Fruit fly (Drosophila melanogaster) whole organism, wandering third instar larva: ENCODE measurements around the gene CG34325.

Experiments
- Abd-B ChIP-seq: fragments of >200 bp; optimal IDR thresholded peaks from 2 replicates; lab custom pipeline; 2017; ENCODE audit warnings: missing biosample characterization, missing genetic modification characterization
- CG32264 ChIP-seq: fragments of 200-800 bp; sonication (Bioruptor generic); optimal IDR thresholded peaks from 2 replicates; lab custom pipeline; 2016; ENCODE audit warnings: missing biosample characterization, missing genetic modification characterization
- CG9705 ChIP-seq: fragments of 200-800 bp; sonication (Bioruptor generic); optimal IDR thresholded peaks from 2 replicates; lab custom pipeline; 2018; ENCODE audit warnings: missing biosample characterization, mild to moderate bottlenecking, missing genetic modification characterization
- CrebA ChIP-seq: fragments of 200-800 bp; sonication (Bioruptor generic); optimal IDR thresholded peaks from 2 replicates; lab custom pipeline; 2016; ENCODE audit warnings: missing biosample characterization, mild to moderate bottlenecking, missing genetic modification characterization, borderline replicate concordance
- Dfd ChIP-seq: fragments of >200 bp; optimal IDR thresholded peaks from 2 replicates; lab custom pipeline; 2017; ENCODE audit warnings: missing biosample characterization, missing genetic modification characterization
- Dif ChIP-seq: fragments of 200-275, 200-300 bp; sonication (Bioruptor generic); optimal IDR thresholded peaks from 2 replicates; lab custom pipeline; 2018; ENCODE audit warnings: missing biosample characterization, missing genetic modification characterization; ENCODE audit not compliant: partially characterized antibody
- GATAd ChIP-seq: sonication (Bioruptor generic); optimal IDR thresholded peaks from 2 replicates; lab custom pipeline; 2016; ENCODE audit warnings: missing biosample characterization, missing genetic modification characterization
- HLH106 ChIP-seq: fragments of 200-800 bp; optimal IDR thresholded peaks from 3 replicates; lab custom pipeline; 2019; ENCODE audit warnings: missing biosample characterization, mild to moderate bottlenecking, missing genetic modification characterization, moderate library complexity
- Hnf4 ChIP-seq: fragments of 200-800 bp; sonication (Bioruptor generic); optimal IDR thresholded peaks from 2 replicates; lab custom pipeline; 2016; ENCODE audit warnings: missing biosample characterization, mild to moderate bottlenecking, missing genetic modification characterization
- Hr78 ChIP-seq: fragments of >200 bp; optimal IDR thresholded peaks from 2 replicates; lab custom pipeline; 2017; ENCODE audit warnings: missing biosample characterization, missing genetic modification characterization
- Hr83 ChIP-seq: fragments of 200-300 bp; sonication (Bioruptor generic); optimal IDR thresholded peaks from 2 replicates; lab custom pipeline; 2016; ENCODE audit warnings: missing biosample characterization, mild to moderate bottlenecking, missing genetic modification characterization, moderate library complexity; ENCODE audit not compliant: poor library complexity, severe bottlenecking
- Jra ChIP-seq: sonication (Bioruptor generic); optimal IDR thresholded peaks from 2 replicates; lab custom pipeline; 2016; ENCODE audit warnings: missing biosample characterization, missing genetic modification characterization
- Mio ChIP-seq: sonication (Bioruptor generic); optimal IDR thresholded peaks from 2 replicates; lab custom pipeline; 2016; ENCODE audit warnings: missing biosample characterization, missing genetic modification characterization
- Myc ChIP-seq: fragments of >200 bp; optimal IDR thresholded peaks from 2 replicates; lab custom pipeline; 2017
- N ChIP-seq: fragments of >200 bp; optimal IDR thresholded peaks from 2 replicates; lab custom pipeline; 2018; ENCODE audit warnings: missing biosample characterization, missing external identifiers, missing genetic modification characterization
- OdsH ChIP-seq: fragments of 200-800 bp; sonication (Bioruptor generic); optimal IDR thresholded peaks from 2 replicates; lab custom pipeline; 2016; ENCODE audit warnings: missing biosample characterization, mild to moderate bottlenecking, missing genetic modification characterization
- Rel ChIP-seq, 2 experiments: fragments of 200-800 bp; sonication (Bioruptor generic) in 1 of 2; optimal IDR thresholded peaks; 2 replicates in 1 of 2; 3 replicates in 1 of 2; lab custom pipeline; 2016 to 2019; ENCODE audit warnings: mild to moderate bottlenecking in 2 of 2, missing biosample characterization in 2 of 2, missing genetic modification characterization in 2 of 2, moderate library complexity in 1 of 2
- Sp1 ChIP-seq: fragments of 200-800 bp; sonication (Bioruptor generic); optimal IDR thresholded peaks from 3 replicates; lab custom pipeline; 2019; ENCODE audit warnings: missing biosample characterization, mild to moderate bottlenecking, missing genetic modification characterization, moderate library complexity
- Vsx2 ChIP-seq: fragments of 200-300, 225-300 bp; sonication (Bioruptor generic); optimal IDR thresholded peaks from 2 replicates; lab custom pipeline; 2018; ENCODE audit warnings: missing biosample characterization, missing genetic modification characterization; ENCODE audit not compliant: partially characterized antibody
- br ChIP-seq: fragments of 200-800 bp; sonication (Bioruptor generic); optimal IDR thresholded peaks from 2 replicates; lab custom pipeline; 2016; ENCODE audit warnings: missing biosample characterization, missing genetic modification characterization
- brk ChIP-seq: fragments of 200-800 bp; sonication (Bioruptor generic); optimal IDR thresholded peaks from 2 replicates; lab custom pipeline; 2016; ENCODE audit warnings: missing biosample characterization, mild to moderate bottlenecking, missing genetic modification characterization
- dl ChIP-seq, 2 experiments: fragments of 175-275, 200-275 bp in 1 of 2; fragments of 200-275 bp in 1 of 2; sonication (Bioruptor generic); optimal IDR thresholded peaks; lab custom pipeline; 2018; ENCODE audit warnings: mild to moderate bottlenecking in 2 of 2, missing biosample characterization in 2 of 2, missing genetic modification characterization in 2 of 2, moderate library complexity in 2 of 2; ENCODE audit not compliant: partially characterized antibody in 2 of 2, insufficient read depth in 1 of 2
- dmrt93B ChIP-seq: fragments of 200-800 bp; sonication (Bioruptor generic); optimal IDR thresholded peaks from 2 replicates; lab custom pipeline; 2018; ENCODE audit warnings: missing biosample characterization, mild to moderate bottlenecking, missing genetic modification characterization
- dsf ChIP-seq: sonication (Bioruptor generic); optimal IDR thresholded peaks from 2 replicates; lab custom pipeline; 2016; ENCODE audit warnings: missing biosample characterization, missing genetic modification characterization, borderline replicate concordance
- ey ChIP-seq: fragments of 200-800 bp; sonication (Bioruptor generic); optimal IDR thresholded peaks from 2 replicates; lab custom pipeline; 2016; ENCODE audit warnings: missing biosample characterization, missing genetic modification characterization
- foxo ChIP-seq, 2 experiments: fragments of 200-800 bp; sonication (Bioruptor generic); optimal IDR thresholded peaks; 2 replicates in 1 of 2; 3 replicates in 1 of 2; lab custom pipeline; 2016 to 2017; ENCODE audit warnings: missing biosample characterization in 2 of 2, missing genetic modification characterization in 2 of 2
- fru ChIP-seq: fragments of 200-800 bp; sonication (Bioruptor generic); optimal IDR thresholded peaks from 3 replicates; lab custom pipeline; 2016; ENCODE audit warnings: missing biosample characterization, mild to moderate bottlenecking, missing genetic modification characterization
- h ChIP-seq: fragments of 200-800 bp; sonication (Bioruptor generic); optimal IDR thresholded peaks from 3 replicates; lab custom pipeline; 2016; ENCODE audit warnings: missing biosample characterization, mild to moderate bottlenecking, missing genetic modification characterization
- jim ChIP-seq: fragments of 175-275, 200-325 bp; sonication (Bioruptor generic); optimal IDR thresholded peaks from 2 replicates; lab custom pipeline; 2016; ENCODE audit warnings: missing biosample characterization, mild to moderate bottlenecking, missing genetic modification characterization
- lola ChIP-seq: fragments of >200 bp; optimal IDR thresholded peaks from 2 replicates; lab custom pipeline; 2017; ENCODE audit warnings: missing biosample characterization, missing genetic modification characterization
- pan ChIP-seq: fragments of >200 bp; optimal IDR thresholded peaks from 2 replicates; lab custom pipeline; 2017
- psq ChIP-seq: fragments of 200-800 bp; sonication (Bioruptor generic); optimal IDR thresholded peaks from 3 replicates; lab custom pipeline; 2017; ENCODE audit warnings: missing biosample characterization, mild to moderate bottlenecking, missing genetic modification characterization, moderate library complexity
- rgr ChIP-seq: fragments of 200-800 bp; sonication (Bioruptor generic); optimal IDR thresholded peaks from 3 replicates; lab custom pipeline; 2016; ENCODE audit warnings: missing biosample characterization, mild to moderate bottlenecking, missing genetic modification characterization
- sage ChIP-seq: fragments of 200-800 bp; sonication (Bioruptor generic); optimal IDR thresholded peaks from 2 replicates; lab custom pipeline; 2016; ENCODE audit warnings: missing biosample characterization, mild to moderate bottlenecking, missing genetic modification characterization
- sv ChIP-seq: fragments of 200-800 bp; sonication (Bioruptor generic); optimal IDR thresholded peaks from 3 replicates; lab custom pipeline; 2016; ENCODE audit warnings: missing biosample characterization, missing genetic modification characterization
- tai ChIP-seq: sonication (Bioruptor generic); optimal IDR thresholded peaks from 2 replicates; lab custom pipeline; 2016; ENCODE audit warnings: missing biosample characterization, missing genetic modification characterization
- usp ChIP-seq: fragments of >200 bp; optimal IDR thresholded peaks from 2 replicates; lab custom pipeline; 2017; ENCODE audit warnings: missing biosample characterization, missing genetic modification characterization
- woc ChIP-seq: sonication (Bioruptor generic); optimal IDR thresholded peaks from 2 replicates; lab custom pipeline; 2016; ENCODE audit warnings: missing biosample characterization, mild to moderate bottlenecking, missing genetic modification characterization

CG34325 gene

dm6 chrX:16751579-16752156, 30.5 kb upstream of the CG34325 start, which contains the start of gene goe:
TSS of gene goe (minus strand) at chrX:16751910.
- TF ChIP-seq tai (GFP tag; lab: Kevin White, UChicago), result peak; percentile 68
- peak; percentile 50 for TF ChIP-seq OdsH (GFP tag; lab: Kevin White, UChicago)
- peak; percentile 59 for TF ChIP-seq HLH106 (tag; lab: Kevin White, UChicago)
- no peak for TF ChIP-seq Myc (lab: Kevin White, UChicago)
- TF ChIP-seq dsf (GFP tag; lab: Kevin White, UChicago), result peak; percentile 48
- no peak for TF ChIP-seq dl (GFP tag; optimal IDR thresholded peaks at IDR 0.05; lab: Kevin White, UChicago; ENCODE audit: insufficient read depth in 1 of 2, partially characterized antibody in 2 of 2)
- TF ChIP-seq Jra (GFP tag; lab: Kevin White, UChicago), result peak; percentile 82
- peak; percentile 0 for TF ChIP-seq sv (GFP tag; lab: Kevin White, UChicago)
- TF ChIP-seq lola, result no peak
- peak; percentile 81 for TF ChIP-seq br (GFP tag; lab: Kevin White, UChicago)
- TF ChIP-seq Dfd (GFP tag; lab: Kevin White, UChicago), result no peak
- TF ChIP-seq Hr83 (GFP tag; lab: Kevin White, UChicago), result peak; percentile 95
- no peak for TF ChIP-seq Rel (GFP tag; optimal IDR thresholded peaks at IDR 0.05; lab: Kevin White, UChicago)
- TF ChIP-seq Rel (tag; optimal IDR thresholded peaks at IDR 0.05; lab: Kevin White, UChicago), result peak; percentile 10
- TF ChIP-seq N, result no peak
- peak; percentile 33 for TF ChIP-seq woc (GFP tag; lab: Kevin White, UChicago)
- peak; percentile 45 for TF ChIP-seq psq (GFP tag; lab: Kevin White, UChicago)
- peak; percentile 85 for TF ChIP-seq Hnf4
- no peak for TF ChIP-seq pan
- TF ChIP-seq ey, result peak; percentile 72
- TF ChIP-seq fru (GFP tag; lab: Kevin White, UChicago), result peak; percentile 71
- TF ChIP-seq CG32264 (GFP tag; lab: Kevin White, UChicago), result peak; percentile 43
- TF ChIP-seq rgr, result peak; percentile 90
- peak; percentile 55 for TF ChIP-seq CG9705
- TF ChIP-seq Mio (GFP tag; lab: Kevin White, UChicago), result no peak
- TF ChIP-seq sage (GFP tag; lab: Kevin White, UChicago), result peak; percentile 18
- peak; percentile 54 for TF ChIP-seq brk (GFP tag; lab: Kevin White, UChicago)
- peak; percentile 60 for TF ChIP-seq dmrt93B (GFP tag; lab: Kevin White, UChicago)
- peak; percentile 42 for TF ChIP-seq jim
- TF ChIP-seq Abd-B (GFP tag; lab: Kevin White, UChicago), result no peak
- peak in 1 of 2 experiments; percentile 75 for TF ChIP-seq foxo (GFP tag; optimal IDR thresholded peaks at IDR 0.05; lab: Kevin White, UChicago)
- TF ChIP-seq Hr78 (GFP tag; lab: Kevin White, UChicago), result no peak
- TF ChIP-seq GATAd (GFP tag; lab: Kevin White, UChicago), result peak; percentile 63
- TF ChIP-seq Dif (GFP tag; lab: Kevin White, UChicago), result no peak
- no peak for TF ChIP-seq CrebA
- no peak for TF ChIP-seq Vsx2 (GFP tag; lab: Kevin White, UChicago)
- TF ChIP-seq h, result peak; percentile 68
- TF ChIP-seq Sp1 (GFP tag; lab: Kevin White, UChicago), result peak; percentile 50
- TF ChIP-seq usp (GFP tag; lab: Kevin White, UChicago), result no peak

dm6 chrX:16750712-16751578, 29.7 kb upstream of the CG34325 start:
- TF ChIP-seq Vsx2 (GFP tag; lab: Kevin White, UChicago), result peak; percentile 63
- peak; percentile 54 for TF ChIP-seq sv (GFP tag; lab: Kevin White, UChicago)
- TF ChIP-seq h, result peak; percentile 85
- TF ChIP-seq jim, result peak; percentile 94
- peak in 1 of 2 experiments; percentile 18 for TF ChIP-seq dl (GFP tag; optimal IDR thresholded peaks at IDR 0.05; lab: Kevin White, UChicago; ENCODE audit: insufficient read depth in 1 of 2, partially characterized antibody in 2 of 2)
- TF ChIP-seq lola, result no peak
- peak; percentile 65 for TF ChIP-seq sage (GFP tag; lab: Kevin White, UChicago)
- TF ChIP-seq Abd-B (GFP tag; lab: Kevin White, UChicago), result no peak
- no peak for TF ChIP-seq Myc (lab: Kevin White, UChicago)
- TF ChIP-seq tai (GFP tag; lab: Kevin White, UChicago), result no peak
- TF ChIP-seq Mio (GFP tag; lab: Kevin White, UChicago), result no peak
- TF ChIP-seq usp (GFP tag; lab: Kevin White, UChicago), result no peak
- TF ChIP-seq N, result no peak
- TF ChIP-seq Jra (GFP tag; lab: Kevin White, UChicago), result peak; percentile 13
- peak in 1 of 2 experiments; percentile 77 for TF ChIP-seq foxo (GFP tag; optimal IDR thresholded peaks at IDR 0.05; lab: Kevin White, UChicago)
- TF ChIP-seq Dfd (GFP tag; lab: Kevin White, UChicago), result no peak
- peak; percentile 78 for TF ChIP-seq OdsH (GFP tag; lab: Kevin White, UChicago)
- TF ChIP-seq woc (GFP tag; lab: Kevin White, UChicago), result peak; percentile 83
- TF ChIP-seq CrebA, result peak; percentile 52
- peak; percentile 86 for TF ChIP-seq psq (GFP tag; lab: Kevin White, UChicago)
- TF ChIP-seq GATAd (GFP tag; lab: Kevin White, UChicago), result no peak
- no peak for TF ChIP-seq Hr78 (GFP tag; lab: Kevin White, UChicago)
- TF ChIP-seq CG32264 (GFP tag; lab: Kevin White, UChicago), result peak; percentile 11
- peak; percentile 85 for TF ChIP-seq fru (GFP tag; lab: Kevin White, UChicago)
- peak; percentile 67 for TF ChIP-seq ey
- TF ChIP-seq Rel (GFP tag; optimal IDR thresholded peaks at IDR 0.05; lab: Kevin White, UChicago), result peak; percentile 80
- TF ChIP-seq Rel (tag; optimal IDR thresholded peaks at IDR 0.05; lab: Kevin White, UChicago), result peak; percentile 68
- TF ChIP-seq CG9705, result peak; percentile 81
- peak; percentile 26 for TF ChIP-seq Dif (GFP tag; lab: Kevin White, UChicago)
- TF ChIP-seq pan, result no peak
- TF ChIP-seq Hr83 (GFP tag; lab: Kevin White, UChicago), result peak; percentile 28
- TF ChIP-seq HLH106 (tag; lab: Kevin White, UChicago), result peak; percentile 88
- TF ChIP-seq rgr, result peak; percentile 73
- TF ChIP-seq brk (GFP tag; lab: Kevin White, UChicago), result peak; percentile 55
- peak; percentile 62 for TF ChIP-seq Hnf4
- peak; percentile 70 for TF ChIP-seq br (GFP tag; lab: Kevin White, UChicago)
